Fruit fly (Drosophila melanogaster) whole organism, pupa: ENCODE results near the gene CG17477.

Source experiments
- CG14655 ChIP-seq: fragments of 200-800 bp; sonication (Bioruptor generic); optimal IDR thresholded peaks from 3 replicates; lab custom pipeline; 2017; ENCODE audit warnings: mild to moderate bottlenecking, missing biosample characterization, missing genetic modification reagents, missing genetic modification characterization
- CG17806 ChIP-seq: fragments of 200-800 bp; sonication (Bioruptor generic); optimal IDR thresholded peaks from 2 replicates; lab custom pipeline; 2018; ENCODE audit warnings: missing biosample characterization, mild to moderate bottlenecking, missing genetic modification characterization, moderate library complexity
- CG34367 ChIP-seq: fragments of 200-800 bp; sonication (Bioruptor generic); optimal IDR thresholded peaks from 2 replicates; lab custom pipeline; 2018; ENCODE audit warnings: missing biosample characterization, mild to moderate bottlenecking, missing genetic modification characterization
- Ets98B ChIP-seq: fragments of 200-800 bp; sonication (Bioruptor generic); IDR thresholded peaks from 2 replicates; pipeline ENCODE4 v1.3.6; 2022; ENCODE audit warnings: missing biosample characterization, missing genetic modification characterization

DNA sequence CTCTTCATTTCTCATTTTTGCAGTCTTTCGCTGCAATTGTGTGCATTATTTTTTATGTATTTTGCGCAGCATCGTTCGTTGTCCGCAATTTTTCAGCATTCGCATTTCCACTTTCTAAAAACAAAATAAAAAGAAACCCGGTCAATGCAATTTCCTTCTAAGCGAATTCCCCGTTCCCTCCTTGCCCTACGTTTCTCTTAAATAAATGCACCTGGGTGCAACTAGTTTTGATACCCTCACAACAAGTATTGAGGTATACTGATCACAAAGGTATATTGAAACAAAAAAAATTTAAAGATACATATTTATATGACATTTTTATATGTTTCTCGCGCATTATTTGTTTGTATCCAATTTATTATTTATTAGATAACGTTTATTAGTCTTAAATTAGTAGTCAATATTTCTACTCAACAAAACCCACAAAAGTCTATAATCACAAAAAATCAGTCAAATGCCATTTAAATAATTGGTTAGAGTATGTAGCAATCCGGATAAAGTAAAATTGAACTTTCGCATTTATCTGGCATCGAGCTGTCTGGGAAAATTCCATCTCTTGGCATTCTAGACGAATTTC is 45.3 kb downstream of the CG17477 start:
- no peak; the same call in none of the 2 replicates for TF ChIP-seq Ets98B
- no peak for TF ChIP-seq CG14655 (GFP tag; lab: Kevin White, UChicago)
- TF ChIP-seq CG17806 (tag; lab: Kevin White, UChicago): peak; percentile 73
- TF ChIP-seq CG34367 (tag; lab: Kevin White, UChicago): peak; percentile 53
